Worm (Caenorhabditis elegans) whole organism, L4/young adult: ENCODE measurements around the gene atf-2.

Experiments used
- W03F9.2 ChIP-seq: fragments of 150-350 bp; optimal IDR thresholded peaks from 2 replicates; lab custom pipeline; 2014; ENCODE audit warnings: missing biosample characterization, missing genetic modification characterization
- dao-5 ChIP-seq: sonication (generic microtip); optimal IDR thresholded peaks from 2 replicates; lab custom pipeline; 2016; ENCODE audit warnings: missing genotype, missing genetic modification characterization, moderate library complexity, missing compliant biosample characterization
- him-1 ChIP-seq: sonication (generic microtip); optimal IDR thresholded peaks from 2 replicates; lab custom pipeline; 2016; ENCODE audit warnings: missing genotype, missing genetic modification reagents, missing genetic modification characterization, missing compliant biosample characterization

- TF ChIP-seq W03F9.2 (tag; lab: Kevin White, UChicago) (no peak), him-1 (tag; lab: Kevin White, UChicago) (no peak), dao-5 (tag; lab: Kevin White, UChicago) (no peak)
These were observed 36.8 kb upstream of the atf-2 start, which contains the start of the genes rab-21 and T01B7.13 for ce11 chrII:8714913-8715447.
